Worm (Caenorhabditis elegans) whole organism, L4 larva: ENCODE measurements around the gene C50E10.1.

Experiments
- F44E2.7 ChIP-seq: fragments of 200-800 bp; sonication (Bioruptor generic); IDR thresholded peaks from 2 replicates; pipeline ENCODE4 v2.1.2; 2022; ENCODE audit warnings: missing genetic modification characterization, missing compliant biosample characterization
- F49E8.2 ChIP-seq: sonication (generic microtip); optimal IDR thresholded peaks from 2 replicates; lab custom pipeline; 2016; ENCODE audit warnings: missing compliant biosample characterization, mild to moderate bottlenecking, missing genetic modification characterization, borderline replicate concordance
- T20F7.1 ChIP-seq: fragments of 200-800 bp; sonication (Bioruptor generic); optimal IDR thresholded peaks from 2 replicates; lab custom pipeline; 2018; ENCODE audit warnings: mild to moderate bottlenecking, missing genetic modification characterization, missing compliant biosample characterization
- Y105C5A.15 ChIP-seq: fragments of 200-800 bp; sonication (Bioruptor generic); IDR thresholded peaks from 2 replicates; pipeline ENCODE4 v1.3.6; 2022; ENCODE audit warnings: missing genetic modification characterization, missing compliant biosample characterization
- Y48G9A.11 ChIP-seq: fragments of 200-800 bp; sonication (Bioruptor generic); IDR thresholded peaks from 2 replicates; pipeline ENCODE4 v1.3.6; 2022; ENCODE audit warnings: missing genetic modification reagents, missing genetic modification characterization, missing compliant biosample characterization
- ZK337.2 ChIP-seq: fragments of 200-800 bp; sonication (Bioruptor generic); IDR thresholded peaks from 2 replicates; pipeline ENCODE4 v1.3.6; 2022; ENCODE audit warnings: missing genetic modification reagents, missing genetic modification characterization, missing compliant biosample characterization
- ZK546.5 ChIP-seq, 2 experiments: sonication (generic microtip); optimal IDR thresholded peaks; 2 replicates each; lab custom pipeline; 2017; ENCODE audit warnings: missing biosample characterization in 2 of 2, missing genetic modification characterization in 2 of 2
- aha-1 ChIP-seq: fragments of 150-350 bp; peaks from one replicate; lab custom pipeline; 2014; ENCODE audit warnings: missing biosample characterization, missing genetic modification characterization
- aly-2 ChIP-seq: sonication (generic microtip); optimal IDR thresholded peaks from 2 replicates; lab custom pipeline; 2018; ENCODE audit warnings: missing biosample characterization, missing genetic modification characterization
- ama-1 ChIP-seq: fragments of 150-350 bp; optimal IDR thresholded peaks from 2 replicates; lab custom pipeline; 2014; ENCODE audit warnings: inconsistent platforms, mixed read lengths
- ceh-28 ChIP-seq: fragments of 150-350 bp; optimal IDR thresholded peaks from 2 replicates; lab custom pipeline; 2014; ENCODE audit warnings: missing biosample characterization, missing genetic modification reagents, missing genetic modification characterization
- ceh-62 ChIP-seq: sonication (generic microtip); optimal IDR thresholded peaks from 2 replicates; lab custom pipeline; 2017; ENCODE audit warnings: missing biosample characterization, missing genetic modification characterization
- daf-8 ChIP-seq: fragments of 200-800 bp; sonication (Bioruptor generic); IDR thresholded peaks from 2 replicates; pipeline ENCODE4 v1.3.6; 2022; ENCODE audit warnings: missing genetic modification characterization, missing compliant biosample characterization
- dmd-8 ChIP-seq: fragments of 200-800 bp; sonication (Bioruptor generic); IDR thresholded peaks from 2 replicates; pipeline ENCODE4 v1.3.6; 2022; ENCODE audit warnings: missing genetic modification characterization, missing compliant biosample characterization
- egl-43 ChIP-seq: fragments of 200-800 bp; sonication (Bioruptor generic); IDR thresholded peaks from 2 replicates; pipeline ENCODE4 v1.3.6; 2022; ENCODE audit warnings: missing genetic modification reagents, missing genetic modification characterization, missing compliant biosample characterization
- gei-8 ChIP-seq: fragments of 200-800 bp; sonication (Bioruptor generic); optimal IDR thresholded peaks from 2 replicates; lab custom pipeline; 2018; ENCODE audit warnings: mild to moderate bottlenecking, missing genetic modification characterization, missing compliant biosample characterization
- hif-1 ChIP-seq, 2 experiments: sonication (generic microtip); optimal IDR thresholded peaks; 2 replicates each; lab custom pipeline; 2016 to 2017; ENCODE audit warnings: missing compliant biosample characterization in 2 of 2, missing genetic modification characterization in 2 of 2, missing genetic modification reagents in 2 of 2, missing genotype in 2 of 2, mild to moderate bottlenecking in 1 of 2
- hmg-1.1 ChIP-seq: fragments of 200-800 bp; sonication (Bioruptor generic); IDR thresholded peaks from 2 replicates; pipeline ENCODE4 v1.3.6; 2022; ENCODE audit warnings: missing genetic modification reagents, missing genetic modification characterization, missing compliant biosample characterization
- lim-7 ChIP-seq: fragments of 200-800 bp; sonication (Bioruptor generic); IDR thresholded peaks from 2 replicates; pipeline ENCODE4 v1.3.6; 2022; ENCODE audit warnings: missing genetic modification characterization, missing compliant biosample characterization
- lin-1 ChIP-seq: fragments of 200-800 bp; sonication (Bioruptor generic); IDR thresholded peaks from 2 replicates; pipeline ENCODE4 v1.3.6; 2022; ENCODE audit warnings: missing genetic modification reagents, missing genetic modification characterization, missing compliant biosample characterization
- lin-13 ChIP-seq: fragments of 150-350 bp; optimal IDR thresholded peaks from 2 replicates; lab custom pipeline; 2014; ENCODE audit warnings: missing biosample characterization, missing genetic modification reagents, missing genetic modification characterization
- lin-38 ChIP-seq: fragments of 200-800 bp; sonication (Bioruptor generic); IDR thresholded peaks from 2 replicates; pipeline ENCODE4 v1.3.6; 2022; ENCODE audit warnings: missing genetic modification reagents, missing genetic modification characterization, missing compliant biosample characterization
- madf-9 ChIP-seq: fragments of 200-800 bp; sonication (Bioruptor generic); conservative IDR thresholded peaks from 2 replicates; pipeline ENCODE4 v1.3.6; 2022; ENCODE audit warnings: missing genetic modification reagents, missing genetic modification characterization, missing compliant biosample characterization
- mdt-29 ChIP-seq: fragments of 200-800 bp; sonication (Bioruptor generic); IDR thresholded peaks from 2 replicates; pipeline ENCODE4 v1.3.6; 2022; ENCODE audit warnings: missing genetic modification reagents, missing genetic modification characterization, missing compliant biosample characterization
- mep-1 ChIP-seq: fragments of 150-350 bp; sonication (generic microtip); optimal IDR thresholded peaks from 3 replicates; lab custom pipeline; 2014; ENCODE audit warnings: missing biosample characterization, missing genetic modification characterization
- nhr-10 ChIP-seq: fragments of 150-350 bp; optimal IDR thresholded peaks from 2 replicates; lab custom pipeline; 2014; ENCODE audit warnings: missing biosample characterization, missing genetic modification characterization
- nhr-11 ChIP-seq: fragments of 150-350 bp; optimal IDR thresholded peaks from 2 replicates; lab custom pipeline; 2014; ENCODE audit warnings: missing biosample characterization, missing genetic modification characterization
- nhr-111 ChIP-seq: fragments of 200-800 bp; sonication (Bioruptor generic); optimal IDR thresholded peaks from 2 replicates; lab custom pipeline; 2018; ENCODE audit warnings: mild to moderate bottlenecking, missing genetic modification characterization, missing compliant biosample characterization
- nhr-41 ChIP-seq: fragments of 200-800 bp; sonication (Bioruptor generic); IDR thresholded peaks from 2 replicates; pipeline ENCODE4 v1.3.6; 2022; ENCODE audit warnings: missing genetic modification reagents, missing genetic modification characterization, missing compliant biosample characterization
- nhr-76 ChIP-seq: fragments of 150-350 bp; optimal IDR thresholded peaks from 2 replicates; lab custom pipeline; 2014; ENCODE audit warnings: missing biosample characterization, missing genetic modification characterization
- nhr-77 ChIP-seq: fragments of 150-350 bp; optimal IDR thresholded peaks from 2 replicates; lab custom pipeline; 2014; ENCODE audit warnings: missing biosample characterization, missing genetic modification characterization
- pqm-1 ChIP-seq: sonication (generic microtip); optimal IDR thresholded peaks from 2 replicates; lab custom pipeline; 2017; ENCODE audit warnings: missing biosample characterization, missing genetic modification characterization
- snpc-1.2 ChIP-seq: fragments of 200-800 bp; sonication (Bioruptor generic); IDR thresholded peaks from 2 replicates; pipeline ENCODE4 v1.3.6; 2022; ENCODE audit warnings: missing genetic modification reagents, missing genetic modification characterization, missing compliant biosample characterization
- spr-3 ChIP-seq: fragments of 200-800 bp; sonication (Bioruptor generic); optimal IDR thresholded peaks from 2 replicates; lab custom pipeline; 2018; ENCODE audit warnings: mild to moderate bottlenecking, missing genetic modification characterization, missing compliant biosample characterization
- unc-62 ChIP-seq, 3 experiments: fragments of 150-350 bp in 1 of 3; sonication (generic microtip); optimal IDR thresholded peaks in 2 of 3; peaks in 1 of 3; 1 replicate in 1 of 3; 2 replicates in 2 of 3; lab custom pipeline; 2014 to 2017; ENCODE audit warnings: missing biosample characterization in 3 of 3, missing genetic modification characterization in 3 of 3, missing genetic modification reagents in 3 of 3, missing genotype in 1 of 3
- zip-2 ChIP-seq: fragments of 150-350 bp; optimal IDR thresholded peaks from 2 replicates; lab custom pipeline; 2014; ENCODE audit warnings: missing biosample characterization, missing genetic modification characterization
- ztf-7 ChIP-seq: fragments of 150-350 bp; optimal IDR thresholded peaks from 2 replicates; lab custom pipeline; 2014; ENCODE audit warnings: missing biosample characterization, missing genetic modification characterization

C50E10.1 gene

ce11 chrII:12311560-12311959 is 9.3 kb upstream of the C50E10.1 start, which contains the start of gene sre-51:
TSS of gene sre-51 (plus strand) at chrII:12311860.
- TF ChIP-seq daf-8 (GFP tag; lab: Robert Waterston, UW) (no peak), nhr-11 (tag; lab: Kevin White, UChicago) (no peak), gei-8 (GFP tag; lab: Kevin White, UChicago) (no peak), nhr-111 (GFP tag; lab: Kevin White, UChicago) (no peak), F49E8.2 (tag; lab: Kevin White, UChicago) (no peak), ceh-62 (tag; lab: Kevin White, UChicago) (no peak), pqm-1 (tag; lab: Kevin White, UChicago) (no peak), ZK546.5 (tag; optimal IDR thresholded peaks at IDR 0.05; lab: Kevin White, UChicago) (no peak), spr-3 (no peak), ZK337.2 (GFP tag; lab: Robert Waterston, UW) (no peak), lin-13 (no peak), unc-62 (GFP tag; optimal IDR thresholded peaks at IDR 0.05 in 1 of 2; lab: Kevin White, UChicago) (no peak), unc-62 (tag; optimal IDR thresholded peaks at IDR 0.05; lab: Kevin White, UChicago) (no peak), hmg-1.1 (GFP tag; lab: Robert Waterston, UW) (no peak), lin-1 (GFP tag; lab: Robert Waterston, UW) (no peak), mdt-29 (GFP tag; lab: Robert Waterston, UW) (no peak), F44E2.7 (GFP tag; lab: Robert Waterston, UW) (no peak), ztf-7 (tag; lab: Kevin White, UChicago) (no peak), aly-2 (no peak), Y105C5A.15 (GFP tag; lab: Robert Waterston, UW) (no peak), nhr-77 (tag; lab: Kevin White, UChicago) (no peak)

- no peak for TF ChIP-seq dmd-8 (GFP tag; lab: Robert Waterston, UW)
Observed at ce11 chrII:12309614-12310013, 7.4 kb upstream of the C50E10.1 start, which contains the start of gene C50E10.2. TSS of gene C50E10.2 (minus strand) at chrII:12309714.

- TF ChIP-seq ZK337.2 (GFP tag; lab: Robert Waterston, UW) (no peak), ceh-28 (tag; lab: Kevin White, UChicago) (peak; percentile 96), lim-7 (GFP tag; lab: Robert Waterston, UW) (no peak), lin-13 (no peak), snpc-1.2 (no peak), nhr-76 (no peak), T20F7.1 (GFP tag; lab: Kevin White, UChicago) (no peak), ama-1 (lab: Kevin White, UChicago) (no peak)
Observed at ce11 chrII:12303142-12303541, 888 bp upstream of the C50E10.1 start, which contains the start of gene sre-50. TSS of gene sre-50 (plus strand) at chrII:12303525.

- TF ChIP-seq ceh-28 (tag; lab: Kevin White, UChicago) (peak; percentile 96), aha-1 (peak; percentile 42), hif-1 (tag; optimal IDR thresholded peaks at IDR 0.05; lab: Kevin White, UChicago) (no peak)
Observed at ce11 chrII:12301233-12301632, 1.0 kb downstream of the C50E10.1 start.

- TF ChIP-seq egl-43 (GFP tag; lab: Robert Waterston, UW) (no peak), nhr-10 (no peak), mep-1 (tag; lab: Kevin White, UChicago) (no peak), nhr-41 (GFP tag; lab: Robert Waterston, UW) (no peak), lin-38 (GFP tag; lab: Robert Waterston, UW) (peak; percentile 58), ceh-28 (tag; lab: Kevin White, UChicago) (peak; percentile 88), madf-9 (no peak), Y48G9A.11 (GFP tag; lab: Robert Waterston, UW) (0 out of 2 replicates have a peak, but pooled peaks have one; percentile 37), zip-2 (tag; lab: Kevin White, UChicago) (no peak), nhr-111 (GFP tag; lab: Kevin White, UChicago) (no peak)
Observed at ce11 chrII:12300680-12301079, 1.6 kb downstream of the C50E10.1 start.
